Fruit fly (Drosophila melanogaster): ENCODE measurements around the gene bel.

The bel gene

DNA sequence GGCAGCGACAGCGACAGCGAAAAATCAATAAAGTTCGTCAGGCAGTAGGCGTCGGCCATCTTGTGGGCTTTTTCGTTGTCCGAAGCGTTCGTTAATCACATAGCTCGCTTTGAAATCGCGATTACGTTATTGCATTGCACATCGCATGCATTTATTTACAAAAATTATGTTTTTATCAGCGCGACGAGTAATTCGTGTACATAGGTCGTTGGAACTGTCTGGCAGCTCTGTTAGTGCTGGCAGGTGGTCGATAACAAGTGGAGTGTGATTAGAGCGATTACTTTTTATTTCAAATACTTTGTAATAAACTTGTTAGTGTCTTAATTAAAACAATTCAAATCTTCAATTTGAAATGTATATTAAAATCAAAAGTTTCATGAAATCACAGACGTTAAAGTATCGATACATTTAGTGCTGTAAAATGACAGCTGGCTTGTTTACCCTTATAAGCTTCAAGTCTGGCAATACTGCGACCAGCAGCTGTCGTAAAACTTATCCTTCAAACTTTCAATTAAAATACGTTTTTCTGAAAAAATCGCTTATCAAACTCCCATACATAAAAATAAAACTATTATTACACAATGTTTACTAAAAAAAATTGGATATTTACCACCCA is 3.2 kb upstream of the bel start, which contains the start of gene CG8032 (continued):
- peak; percentile 2 for TF ChIP-seq CG1647 (GFP tag; optimal IDR thresholded peaks at IDR 0.05)
- no peak for TF ChIP-seq gt (GFP tag; IDR thresholded peaks at IDR 0.05)
- no peak for TF ChIP-seq jigr1 (GFP tag; IDR thresholded peaks at IDR 0.05)
- no peak for TF ChIP-seq CG2202 (tag; optimal IDR thresholded peaks at IDR 0.05)
- peak; percentile 59; the same call in 2 of the 3 replicates for TF ChIP-seq zfh1 (GFP tag; IDR thresholded peaks at IDR 0.05)
- no peak for TF ChIP-seq Neu2 (GFP tag; optimal IDR thresholded peaks at IDR 0.05; ENCODE audit: borderline replicate concordance)
- no peak for TF ChIP-seq CG31388 (GFP tag; optimal IDR thresholded peaks at IDR 0.05)
- no peak for TF ChIP-seq CG3407 (GFP tag; optimal IDR thresholded peaks at IDR 0.05)
- no peak for TF ChIP-seq CG6272 (GFP tag; IDR thresholded peaks at IDR 0.05)
- no peak for TF ChIP-seq dan (GFP tag; IDR thresholded peaks at IDR 0.05)
- TF ChIP-seq CG15514 (GFP tag; optimal IDR thresholded peaks at IDR 0.05), result peak; percentile 54
- peak; percentile 69 for TF ChIP-seq CG16813 (GFP tag; IDR thresholded peaks at IDR 0.05; ENCODE audit: partially characterized antibody)
- TF ChIP-seq CG30403 (GFP tag; optimal IDR thresholded peaks at IDR 0.05), result peak; percentile 69
- TF ChIP-seq CG6654 (GFP tag; optimal IDR thresholded peaks at IDR 0.05), result no peak
- no peak for TF ChIP-seq CG12219 (GFP tag; optimal IDR thresholded peaks at IDR 0.05)
- TF ChIP-seq psq (GFP tag; optimal IDR thresholded peaks at IDR 0.05), result no peak
- TF ChIP-seq dysf (GFP tag; IDR thresholded peaks at IDR 0.05), result no peak
- no peak for TF ChIP-seq CG8089 (GFP tag; optimal IDR thresholded peaks at IDR 0.05)
- no peak for TF ChIP-seq hth (optimal IDR thresholded peaks at IDR 0.05)
- TF ChIP-seq BEAF-32 (GFP tag; optimal IDR thresholded peaks at IDR 0.05), result peak; percentile 81
- peak; percentile 52 for TF ChIP-seq CG17829 (tag; optimal IDR thresholded peaks at IDR 0.05)
- peak; percentile 51 for TF ChIP-seq gem (tag; optimal IDR thresholded peaks at IDR 0.05)
- TF ChIP-seq CG5245 (GFP tag; optimal IDR thresholded peaks at IDR 0.05), result peak; percentile 11
- peak; percentile 9 for TF ChIP-seq nom (GFP tag; optimal IDR thresholded peaks at IDR 0.05)
- TF ChIP-seq CG3726 (GFP tag; IDR thresholded peaks at IDR 0.05), result no peak
- TF ChIP-seq zfh2 (GFP tag; optimal IDR thresholded peaks at IDR 0.05), result peak; percentile 48
- peak; percentile 11 for TF ChIP-seq CG17385 (GFP tag; optimal IDR thresholded peaks at IDR 0.05)
- TF ChIP-seq CG7963 (GFP tag; IDR thresholded peaks at IDR 0.05; ENCODE audit: partially characterized antibody), result no peak; the same call in 2 of the 3 replicates
- TF ChIP-seq bsh (GFP tag; optimal IDR thresholded peaks at IDR 0.05), result peak in 1 of 2 experiments; percentile 38
- peak; percentile 56 for TF ChIP-seq Xbp1 (GFP tag; optimal IDR thresholded peaks at IDR 0.05)
- TF ChIP-seq Fer3 (tag; optimal IDR thresholded peaks at IDR 0.05), result peak; percentile 11
- no peak for TF ChIP-seq Ssrp (tag; optimal IDR thresholded peaks at IDR 0.05)
- no peak for TF ChIP-seq cg (GFP tag; optimal IDR thresholded peaks at IDR 0.05)
- TF ChIP-seq Dip3 (GFP tag; optimal IDR thresholded peaks at IDR 0.05), result peak; percentile 55
- peak; percentile 82 for TF ChIP-seq Ets97D (GFP tag; optimal IDR thresholded peaks at IDR 0.05)
- TF ChIP-seq CG2199 (GFP tag; IDR thresholded peaks at IDR 0.05), result no peak
- peak; percentile 33 for TF ChIP-seq Deaf1 (tag; optimal IDR thresholded peaks at IDR 0.05)
- no peak for TF ChIP-seq pb (GFP tag; optimal IDR thresholded peaks at IDR 0.05)
- TF ChIP-seq Trl (optimal IDR thresholded peaks at IDR 0.05), result no peak
- TF ChIP-seq Trl (GFP tag; optimal IDR thresholded peaks at IDR 0.05), result peak; percentile 55
- TF ChIP-seq z (GFP tag; IDR thresholded peaks at IDR 0.05), result no peak
- TF ChIP-seq CG10654 (GFP tag; optimal IDR thresholded peaks at IDR 0.05), result no peak
- TF ChIP-seq CG12155 (GFP tag; optimal IDR thresholded peaks at IDR 0.05), result peak; percentile 76
- TF ChIP-seq CG4282 (GFP tag; optimal IDR thresholded peaks at IDR 0.05), result no peak
- TF ChIP-seq trem (tag; optimal IDR thresholded peaks at IDR 0.05), result peak; percentile 83
- TF ChIP-seq Ada2b (GFP tag; IDR thresholded peaks at IDR 0.05), result no peak
- no peak for TF ChIP-seq CG3838 (GFP tag; optimal IDR thresholded peaks at IDR 0.05)
- TF ChIP-seq NK7.1 (GFP tag; optimal IDR thresholded peaks at IDR 0.05), result no peak
- TF ChIP-seq CG10147 (GFP tag; optimal IDR thresholded peaks at IDR 0.05), result no peak
- no peak for TF ChIP-seq tio (GFP tag; optimal IDR thresholded peaks at IDR 0.05)
- TF ChIP-seq Hmr (GFP tag; optimal IDR thresholded peaks at IDR 0.05), result peak; percentile 27
